Fruit fly (Drosophila melanogaster) whole organism, pupa: ENCODE measurements around the gene kel.

ENCODE experiments used
- CG13204 ChIP-seq: fragments of 200-800 bp; sonication (Bioruptor generic); optimal IDR thresholded peaks from 2 replicates; lab custom pipeline; 2018; ENCODE audit warnings: missing biosample characterization, mild to moderate bottlenecking, missing genetic modification characterization, moderate library complexity
- EcR ChIP-seq: fragments of 200-800 bp; sonication (Bioruptor generic); optimal IDR thresholded peaks from 3 replicates; lab custom pipeline; 2019; ENCODE audit warnings: missing biosample characterization, missing genetic modification characterization, mild to moderate bottlenecking, moderate library complexity, missing genetic modification reagents
- rn ChIP-seq: fragments of 200-800 bp; sonication (Bioruptor generic); IDR thresholded peaks from 2 replicates; pipeline ENCODE4 v1.3.6; 2022; ENCODE audit warnings: missing biosample characterization, missing genetic modification characterization

DNA sequence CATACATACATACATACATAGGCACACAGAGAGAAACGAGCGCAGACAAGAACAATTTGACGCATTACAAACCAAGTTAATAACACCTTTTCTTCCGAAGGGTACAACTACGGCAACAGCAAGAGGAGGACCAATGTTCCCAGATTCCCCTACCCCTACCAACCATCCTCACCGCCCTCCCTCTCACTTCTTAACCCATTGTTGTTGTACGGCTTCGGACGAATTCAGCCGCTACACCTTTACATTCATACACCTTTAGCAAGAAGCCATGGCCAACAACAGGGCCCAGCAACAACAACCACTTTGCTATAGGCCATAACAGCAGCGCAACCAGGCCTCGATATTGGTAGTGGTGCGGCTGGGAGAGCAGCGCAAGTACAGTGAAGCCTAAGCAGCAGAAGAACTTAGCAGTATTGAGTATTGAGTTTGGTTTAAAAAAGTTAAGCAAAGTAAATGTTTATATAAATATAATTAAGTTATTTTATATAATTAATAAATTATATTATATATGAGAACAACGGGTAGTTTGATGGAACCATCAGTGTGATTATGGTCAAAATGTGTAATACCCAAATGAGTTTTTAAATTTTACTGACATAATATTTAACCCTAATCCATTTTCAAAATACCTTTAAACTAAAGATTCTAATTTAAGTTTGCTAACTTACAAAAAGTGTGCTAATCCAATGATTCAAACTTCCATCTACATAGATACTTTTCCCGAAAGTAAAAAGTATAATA lies 12.7 kb upstream of the kel start:
- TF ChIP-seq EcR (GFP tag; lab: Kevin White, UChicago) (peak; percentile 74), rn (GFP tag; lab: Robert Waterston, UW) (peak; percentile 30; the same call in 1 of the 2 replicates), CG13204 (GFP tag; lab: Kevin White, UChicago) (peak; percentile 92)
